Worm (Caenorhabditis elegans): ENCODE data around the gene nhl-1.

DNA sequence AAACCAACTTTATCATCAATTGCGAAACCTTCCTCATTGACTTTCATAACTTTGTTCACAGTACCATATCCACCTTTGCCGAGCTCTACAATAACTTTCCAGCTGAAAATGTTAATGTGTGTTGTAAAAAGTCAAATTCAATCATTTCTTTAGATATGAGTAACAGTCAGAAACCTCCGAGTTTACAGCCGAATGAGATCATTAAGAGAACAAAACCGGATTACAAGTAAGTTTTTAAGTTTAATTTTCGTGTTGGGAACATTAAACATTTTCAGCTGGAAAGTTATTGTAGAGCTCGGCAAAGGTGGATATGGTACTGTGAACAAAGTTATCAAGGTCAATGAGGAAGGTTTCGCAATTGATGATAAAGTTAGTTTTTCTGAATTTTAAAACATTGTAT lies 52.5 kb downstream of the nhl-1 start, which contains the start of gene ZK507.1:
- TF ChIP-seq aly-2 (tag; optimal IDR thresholded peaks at IDR 0.05) = no peak
- no peak for TF ChIP-seq ceh-16 (tag; optimal IDR thresholded peaks at IDR 0.05)
- no peak for TF ChIP-seq ceh-82 (tag; optimal IDR thresholded peaks at IDR 0.05)
- TF ChIP-seq blmp-1 (tag; optimal IDR thresholded peaks at IDR 0.05; ENCODE audit: insufficient read depth) = no peak

All from whole organism, L2 larva.